Worm (Caenorhabditis elegans): Measurements from ENCODE around the gene F18G5.6.

Gene F18G5.6

DNA sequence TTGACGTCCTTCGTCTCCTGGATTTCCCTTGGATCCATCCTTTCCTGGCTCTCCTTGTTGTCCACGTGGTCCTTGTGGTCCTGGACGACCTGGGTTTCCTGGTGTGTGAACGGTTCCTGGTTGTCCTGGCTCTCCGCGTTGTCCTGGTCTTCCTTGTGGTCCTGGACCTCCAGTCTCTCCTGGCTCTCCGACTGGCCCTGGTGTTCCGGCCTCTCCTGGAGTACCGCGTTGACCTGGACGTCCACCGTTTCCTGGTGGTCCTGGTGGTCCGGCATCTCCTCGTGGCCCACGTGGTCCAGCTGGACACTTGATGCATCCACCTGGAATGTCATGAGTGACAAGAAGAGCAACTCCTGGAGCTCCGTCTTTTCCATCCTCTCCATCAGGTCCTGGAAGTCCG lies 30.3 kb downstream of the F18G5.6 start:
- TF ChIP-seq nhr-67 (tag; optimal IDR thresholded peaks at IDR 0.05) (no peak), nhr-76 (tag; optimal IDR thresholded peaks at IDR 0.05) (no peak)

- TF ChIP-seq pqm-1 (tag; optimal IDR thresholded peaks at IDR 0.05) (no peak), pha-4 (tag; optimal IDR thresholded peaks at IDR 0.05) (no peak), elt-2 (tag; optimal IDR thresholded peaks at IDR 0.05) (no peak), fos-1 (tag; optimal IDR thresholded peaks at IDR 0.05) (no peak), nhr-11 (tag; optimal IDR thresholded peaks at IDR 0.05) (no peak), unc-62 (GFP tag; optimal IDR thresholded peaks at IDR 0.05) (no peak), ZK546.5 (tag; optimal IDR thresholded peaks at IDR 0.05) (no peak), ceh-82 (tag; optimal IDR thresholded peaks at IDR 0.05) (no peak), nhr-25 (tag; optimal IDR thresholded peaks at IDR 0.05) (no peak), egl-27 (tag; optimal IDR thresholded peaks at IDR 0.05) (no peak), ama-1 (optimal IDR thresholded peaks at IDR 0.05) (no peak), mdl-1 (tag; optimal IDR thresholded peaks at IDR 0.05) (no peak), nhr-76 (tag; optimal IDR thresholded peaks at IDR 0.05) (no peak), fkh-10 (GFP tag; optimal IDR thresholded peaks at IDR 0.05) (no peak), ztf-4 (tag; optimal IDR thresholded peaks at IDR 0.05) (no peak), nhr-28 (tag; optimal IDR thresholded peaks at IDR 0.05) (no peak), nhr-237 (tag; optimal IDR thresholded peaks at IDR 0.05) (no peak), lin-15B (tag; optimal IDR thresholded peaks at IDR 0.05) (no peak), aly-2 (tag; optimal IDR thresholded peaks at IDR 0.05) (no peak), elt-1 (tag; optimal IDR thresholded peaks at IDR 0.05) (no peak)
These were observed 32.1 kb downstream of the F18G5.6 start, which contains the start of gene vav-1 for ce11 chrX:9232037-9232436. Gene vav-1 (minus strand): TSS chrX:9232137.

- TF ChIP-seq lsy-12 (tag; optimal IDR thresholded peaks at IDR 0.05) (no peak), tbx-2 (tag; optimal IDR thresholded peaks at IDR 0.05) (no peak), nhr-237 (tag; optimal IDR thresholded peaks at IDR 0.05) (no peak), nhr-11 (tag; optimal IDR thresholded peaks at IDR 0.05) (no peak), elt-2 (tag; optimal IDR thresholded peaks at IDR 0.05) (peak; percentile 23)
These were observed 32.6 kb downstream of the F18G5.6 start for ce11 chrX:9231556-9231955.

- TF ChIP-seq egl-27 (tag; optimal IDR thresholded peaks at IDR 0.05) (no peak), nhr-77 (tag; optimal IDR thresholded peaks at IDR 0.05) (no peak), daf-12 (tag; optimal IDR thresholded peaks at IDR 0.05) (no peak), ztf-11 (tag; optimal IDR thresholded peaks at IDR 0.05) (no peak)
These were observed 33.8 kb downstream of the F18G5.6 start for ce11 chrX:9230322-9230721.

ce11 chrX:9228441-9228840 lies 35.7 kb downstream of the F18G5.6 start:
- TF ChIP-seq egl-5 (tag; optimal IDR thresholded peaks at IDR 0.05) = peak; percentile 55
- TF ChIP-seq elt-1 (tag; optimal IDR thresholded peaks at IDR 0.05) = peak; percentile 86
- peak; percentile 44 for TF ChIP-seq nhr-25 (tag; optimal IDR thresholded peaks at IDR 0.05)
- TF ChIP-seq fkh-2 (tag; optimal IDR thresholded peaks at IDR 0.05) = no peak
- peak; percentile 27 for TF ChIP-seq ceh-28 (tag; optimal IDR thresholded peaks at IDR 0.05)
- TF ChIP-seq jun-1 (tag; optimal IDR thresholded peaks at IDR 0.05) = no peak
- peak; percentile 75 for TF ChIP-seq nhr-23 (tag; optimal IDR thresholded peaks at IDR 0.05)
- peak in 1 of 3 experiments; percentile 21 for TF ChIP-seq elt-3 (tag; optimal IDR thresholded peaks at IDR 0.05)

DNA sequence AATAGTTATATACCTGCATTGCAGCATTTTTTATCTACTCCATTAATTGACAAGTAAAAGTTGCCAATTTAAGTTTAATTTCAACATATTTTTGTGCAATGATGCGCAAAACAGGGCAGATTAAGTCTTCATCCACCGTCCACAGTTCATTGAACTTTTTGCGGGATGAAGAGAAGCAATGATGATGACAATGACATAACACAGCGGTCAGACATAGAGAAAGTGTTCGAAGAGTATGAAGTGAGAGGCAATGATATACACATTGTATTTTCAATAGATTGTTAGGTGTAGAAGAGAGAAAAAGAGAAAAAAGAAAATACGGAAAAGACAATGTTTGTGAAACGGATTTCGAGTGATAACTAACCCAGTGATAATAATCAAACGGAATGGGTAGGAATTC lies 37.2 kb downstream of the F18G5.6 start:
- no peak for TF ChIP-seq unc-39 (tag; optimal IDR thresholded peaks at IDR 0.05)
- no peak for TF ChIP-seq daf-12 (tag; optimal IDR thresholded peaks at IDR 0.05)
- TF ChIP-seq nhr-25 (tag; optimal IDR thresholded peaks at IDR 0.05) = no peak
- no peak for TF ChIP-seq zag-1 (tag; optimal IDR thresholded peaks at IDR 0.05)
- TF ChIP-seq mdl-1 (tag; optimal IDR thresholded peaks at IDR 0.05) = no peak
- TF ChIP-seq pha-4 (tag; optimal IDR thresholded peaks at IDR 0.05) = peak; percentile 11
- TF ChIP-seq R02D3.7 (tag; optimal IDR thresholded peaks at IDR 0.05) = no peak
- no peak for TF ChIP-seq ztf-4 (tag; optimal IDR thresholded peaks at IDR 0.05)
- TF ChIP-seq nhr-23 (tag; optimal IDR thresholded peaks at IDR 0.05) = peak; percentile 55

All from whole organism, L3 larva.